In genomic region chr3L:4541573-4542371, dm6 we compare ENCODE assay signal across 4 fruit fly cellular contexts.
TF ChIP-seq lines count a peak whose summit lies in the region.

Gene CG11357 (plus strand): TSS chr3L:4542051.

TF ChIP-seq in whole organism, adult, 20 proteins besides CTCF, POLR2A, EP300 and RAD21 (continued from another document):
- TF ChIP-seq CG11617 (GFP tag; optimal IDR thresholded peaks at IDR 0.05; lab: Kevin White, UChicago) (peak; percentile 97), bab1 (GFP tag; optimal IDR thresholded peaks at IDR 0.05; lab: Kevin White, UChicago) (peak; percentile 99)
TF ChIP-seq in whole organism, adult: peak in this region for 19.

TF ChIP-seq in whole organism, embryonic, 481 proteins besides CTCF, POLR2A, EP300 and RAD21 (continued from another document and continues in another):
- TF ChIP-seq Ptx1 (GFP tag; IDR thresholded peaks at IDR 0.05; lab: Robert Waterston, UW) = peak; percentile 99
- peak; percentile 91 for TF ChIP-seq psq (GFP tag; optimal IDR thresholded peaks at IDR 0.05; lab: Kevin White, UChicago)
- TF ChIP-seq CG3163 (GFP tag; optimal IDR thresholded peaks at IDR 0.05; lab: Kevin White, UChicago) = peak; percentile 51
- peak; percentile 98 for TF ChIP-seq danr (GFP tag; IDR thresholded peaks at IDR 0.05; lab: Robert Waterston, UW)
- peak; percentile 63 for TF ChIP-seq tna (GFP tag; IDR thresholded peaks at IDR 0.05; lab: Robert Waterston, UW; ENCODE audit: partially characterized antibody)
- peak; percentile 93 for TF ChIP-seq Doc2 (GFP tag; IDR thresholded peaks at IDR 0.05; lab: Robert Waterston, UW)
- TF ChIP-seq emc (GFP tag; optimal IDR thresholded peaks at IDR 0.05; lab: Kevin White, UChicago) = peak; percentile 67
- no peak for TF ChIP-seq D (optimal IDR thresholded peaks at IDR 0.05; lab: Kevin White, UChicago)
- peak; percentile 97 for TF ChIP-seq D (GFP tag; optimal IDR thresholded peaks at IDR 0.05; lab: Kevin White, UChicago)
- peak; percentile 97 for TF ChIP-seq D19A (tag; optimal IDR thresholded peaks at IDR 0.05; lab: Kevin White, UChicago)
- peak; percentile 98 for TF ChIP-seq ken (GFP tag; IDR thresholded peaks at IDR 0.05; lab: Robert Waterston, UW)
- peak; percentile 96 for TF ChIP-seq jigr1 (GFP tag; IDR thresholded peaks at IDR 0.05; lab: Robert Waterston, UW)
- TF ChIP-seq CG4854 (GFP tag; optimal IDR thresholded peaks at IDR 0.05; lab: Kevin White, UChicago) = peak; percentile 83
- TF ChIP-seq Lhr (GFP tag; optimal IDR thresholded peaks at IDR 0.05; lab: Kevin White, UChicago) = peak; percentile 83
- peak; percentile 99 for TF ChIP-seq CG14014 (GFP tag; IDR thresholded peaks at IDR 0.05; lab: Robert Waterston, UW)
- peak; percentile 59 for TF ChIP-seq luna (GFP tag; optimal IDR thresholded peaks at IDR 0.05; lab: Kevin White, UChicago)
- peak; percentile 92 for TF ChIP-seq CG18764 (GFP tag; optimal IDR thresholded peaks at IDR 0.05; lab: Kevin White, UChicago)
- peak; percentile 100 for TF ChIP-seq CG13424 (tag; optimal IDR thresholded peaks at IDR 0.05; lab: Kevin White, UChicago)
- TF ChIP-seq lab (GFP tag; optimal IDR thresholded peaks at IDR 0.05; lab: Kevin White, UChicago) = peak; percentile 99
- TF ChIP-seq maf-S (GFP tag; optimal IDR thresholded peaks at IDR 0.05; lab: Kevin White, UChicago) = peak; percentile 66
- TF ChIP-seq chm (GFP tag; IDR thresholded peaks at IDR 0.05; lab: Robert Waterston, UW) = peak; percentile 98
- peak; percentile 81 for TF ChIP-seq knrl (GFP tag; IDR thresholded peaks at IDR 0.05; lab: Robert Waterston, UW; ENCODE audit: partially characterized antibody)
- peak; percentile 96 for TF ChIP-seq CG4424 (GFP tag; optimal IDR thresholded peaks at IDR 0.05; lab: Kevin White, UChicago)
- peak; percentile 88 for TF ChIP-seq mirr (GFP tag; optimal IDR thresholded peaks at IDR 0.05; lab: Kevin White, UChicago)
- peak; percentile 38 for TF ChIP-seq yki (optimal IDR thresholded peaks at IDR 0.05; lab: Kevin White, UChicago)
- peak; percentile 82 for TF ChIP-seq CG2116 (GFP tag; optimal IDR thresholded peaks at IDR 0.05; lab: Kevin White, UChicago)
- TF ChIP-seq tgo (GFP tag; IDR thresholded peaks at IDR 0.05; lab: Robert Waterston, UW) = peak; percentile 99
- peak; percentile 94 for TF ChIP-seq ssp (GFP tag; IDR thresholded peaks at IDR 0.05; lab: Robert Waterston, UW)
- TF ChIP-seq nerfin-1 (tag; optimal IDR thresholded peaks at IDR 0.05; lab: Kevin White, UChicago) = peak; percentile 98
- TF ChIP-seq CG10147 (GFP tag; optimal IDR thresholded peaks at IDR 0.05; lab: Kevin White, UChicago) = peak; percentile 99
- TF ChIP-seq Taf1 (GFP tag; IDR thresholded peaks at IDR 0.05; lab: Robert Waterston, UW) = peak; percentile 97
- no peak for TF ChIP-seq CG14965 (GFP tag; optimal IDR thresholded peaks at IDR 0.05; lab: Kevin White, UChicago; ENCODE audit: borderline replicate concordance)
- TF ChIP-seq CG17328 (GFP tag; IDR thresholded peaks at IDR 0.05; lab: Robert Waterston, UW) = peak; percentile 98
- TF ChIP-seq NfI (GFP tag; optimal IDR thresholded peaks at IDR 0.05; lab: Kevin White, UChicago) = peak; percentile 99
- peak; percentile 96 for TF ChIP-seq CG3407 (GFP tag; optimal IDR thresholded peaks at IDR 0.05; lab: Kevin White, UChicago)
- TF ChIP-seq H2.0 (GFP tag; IDR thresholded peaks at IDR 0.05; lab: Robert Waterston, UW) = peak; percentile 98
- peak; percentile 71 for TF ChIP-seq CG12769 (tag; optimal IDR thresholded peaks at IDR 0.05; lab: Kevin White, UChicago)
- TF ChIP-seq Blimp-1 (GFP tag; optimal IDR thresholded peaks at IDR 0.05; lab: Kevin White, UChicago) = peak; percentile 98
- TF ChIP-seq Mrtf (GFP tag; IDR thresholded peaks at IDR 0.05; lab: Robert Waterston, UW) = peak; percentile 98
- peak; percentile 98 for TF ChIP-seq fd96Cb (tag; optimal IDR thresholded peaks at IDR 0.05; lab: Kevin White, UChicago)
- no peak for TF ChIP-seq fru (optimal IDR thresholded peaks at IDR 0.05; lab: Kevin White, UChicago)
- TF ChIP-seq CG11398 (GFP tag; optimal IDR thresholded peaks at IDR 0.05; lab: Kevin White, UChicago) = peak; percentile 1

TF ChIP-seq in whole organism, prepupa, 60 proteins besides CTCF, POLR2A, EP300 and RAD21 (continued from another document):
- TF ChIP-seq fkh (GFP tag; optimal IDR thresholded peaks at IDR 0.05; lab: Kevin White, UChicago) (peak; percentile 81), esn (GFP tag; optimal IDR thresholded peaks at IDR 0.05; lab: Kevin White, UChicago) (peak; percentile 98), lz (GFP tag; optimal IDR thresholded peaks at IDR 0.05; lab: Kevin White, UChicago) (peak; percentile 95), CG16779 (tag; optimal IDR thresholded peaks at IDR 0.05; lab: Kevin White, UChicago) (peak; percentile 99), acj6 (GFP tag; optimal IDR thresholded peaks at IDR 0.05; lab: Kevin White, UChicago) (peak; percentile 98), dac (GFP tag; optimal IDR thresholded peaks at IDR 0.05; lab: Kevin White, UChicago) (peak; percentile 90), salr (GFP tag; optimal IDR thresholded peaks at IDR 0.05; lab: Kevin White, UChicago) (peak; percentile 90 to 95), cyc (GFP tag; optimal IDR thresholded peaks at IDR 0.05; lab: Kevin White, UChicago) (peak; percentile 94), CG7368 (GFP tag; optimal IDR thresholded peaks at IDR 0.05; lab: Kevin White, UChicago) (peak; percentile 94), svp (GFP tag; lab: Kevin White, UChicago) (peak; percentile 97), CG11294 (GFP tag; IDR thresholded peaks at IDR 0.05; lab: Robert Waterston, UW) (peak; percentile 98), Hr4 (GFP tag; optimal IDR thresholded peaks at IDR 0.05; lab: Kevin White, UChicago) (peak; percentile 97), CG6276 (GFP tag; optimal IDR thresholded peaks at IDR 0.05; lab: Kevin White, UChicago) (peak; percentile 98), Hr38 (GFP tag; optimal IDR thresholded peaks at IDR 0.05; lab: Kevin White, UChicago) (no peak), CG8319 (GFP tag; optimal IDR thresholded peaks at IDR 0.05; lab: Kevin White, UChicago) (peak; percentile 91), CG6854 (GFP tag; optimal IDR thresholded peaks at IDR 0.05; lab: Kevin White, UChicago) (peak; percentile 95), pdm3 (GFP tag; optimal IDR thresholded peaks at IDR 0.05; lab: Kevin White, UChicago) (peak; percentile 95), vri (GFP tag; optimal IDR thresholded peaks at IDR 0.05; lab: Kevin White, UChicago) (peak; percentile 94), CG11902 (GFP tag; optimal IDR thresholded peaks at IDR 0.05; lab: Kevin White, UChicago) (peak; percentile 93), Lpt (GFP tag; optimal IDR thresholded peaks at IDR 0.05; lab: Kevin White, UChicago) (peak; percentile 98), Eip93F (GFP tag; optimal IDR thresholded peaks at IDR 0.05; lab: Kevin White, UChicago) (peak; percentile 97), net (GFP tag; optimal IDR thresholded peaks at IDR 0.05; lab: Kevin White, UChicago) (peak; percentile 99), Eip78C (GFP tag; lab: Kevin White, UChicago) (peak; percentile 99), spab (GFP tag; optimal IDR thresholded peaks at IDR 0.05; lab: Kevin White, UChicago) (peak; percentile 96), fd85E (GFP tag; optimal IDR thresholded peaks at IDR 0.05; lab: Kevin White, UChicago) (peak; percentile 78), Sox102F (GFP tag; optimal IDR thresholded peaks at IDR 0.05; lab: Kevin White, UChicago) (peak; percentile 97), CG8632 (GFP tag; optimal IDR thresholded peaks at IDR 0.05; lab: Kevin White, UChicago) (peak; percentile 99), CG11762 (GFP tag; optimal IDR thresholded peaks at IDR 0.05; lab: Kevin White, UChicago; ENCODE audit: insufficient read depth) (peak; percentile 91), CG3919 (GFP tag; optimal IDR thresholded peaks at IDR 0.05; lab: Kevin White, UChicago) (peak; percentile 97), CG9139 (GFP tag; optimal IDR thresholded peaks at IDR 0.05; lab: Kevin White, UChicago) (peak; percentile 97), topi (GFP tag; optimal IDR thresholded peaks at IDR 0.05; lab: Kevin White, UChicago) (peak; percentile 95), CG15336 (GFP tag; IDR thresholded peaks at IDR 0.05; lab: Robert Waterston, UW) (peak; percentile 99), CG31627 (GFP tag; optimal IDR thresholded peaks at IDR 0.05; lab: Kevin White, UChicago) (peak; percentile 91), eg (GFP tag; IDR thresholded peaks at IDR 0.05; lab: Robert Waterston, UW) (peak; percentile 99), Hr39 (GFP tag; optimal IDR thresholded peaks at IDR 0.05; lab: Kevin White, UChicago) (peak; percentile 89), Met (GFP tag; optimal IDR thresholded peaks at IDR 0.05; lab: Kevin White, UChicago) (peak; percentile 96), Eip75B (GFP tag; optimal IDR thresholded peaks at IDR 0.05; lab: Kevin White, UChicago) (peak; percentile 94), CG1621 (tag; optimal IDR thresholded peaks at IDR 0.05; lab: Kevin White, UChicago) (peak; percentile 95), Blimp-1 (GFP tag; optimal IDR thresholded peaks at IDR 0.05; lab: Kevin White, UChicago) (peak; percentile 92), CG10631 (GFP tag; optimal IDR thresholded peaks at IDR 0.05; lab: Kevin White, UChicago) (peak; percentile 98), Sox14 (GFP tag; optimal IDR thresholded peaks at IDR 0.05; lab: Kevin White, UChicago) (peak; percentile 95)
TF ChIP-seq in whole organism, prepupa: peak in this region for 59.

TF ChIP-seq in whole organism, wandering third instar larva, 38 proteins besides CTCF, POLR2A, EP300 and RAD21 (continued from another document):
- TF ChIP-seq ey (GFP tag; optimal IDR thresholded peaks at IDR 0.05; lab: Kevin White, UChicago) (peak; percentile 92), dl (GFP tag; optimal IDR thresholded peaks at IDR 0.05; lab: Kevin White, UChicago; ENCODE audit: insufficient read depth in 1 of 2, partially characterized antibody in 2 of 2) (peak in 1 of 2 experiments; percentile 48), foxo (GFP tag; optimal IDR thresholded peaks at IDR 0.05; lab: Kevin White, UChicago) (peak in 1 of 2 experiments; percentile 97), Mio (GFP tag; optimal IDR thresholded peaks at IDR 0.05; lab: Kevin White, UChicago) (peak; percentile 58), woc (GFP tag; optimal IDR thresholded peaks at IDR 0.05; lab: Kevin White, UChicago) (peak; percentile 72), jim (GFP tag; optimal IDR thresholded peaks at IDR 0.05; lab: Kevin White, UChicago) (no peak), brk (GFP tag; optimal IDR thresholded peaks at IDR 0.05; lab: Kevin White, UChicago) (peak; percentile 97), GATAd (GFP tag; optimal IDR thresholded peaks at IDR 0.05; lab: Kevin White, UChicago) (peak; percentile 63), sage (GFP tag; optimal IDR thresholded peaks at IDR 0.05; lab: Kevin White, UChicago) (peak; percentile 91), Vsx2 (GFP tag; optimal IDR thresholded peaks at IDR 0.05; lab: Kevin White, UChicago; ENCODE audit: partially characterized antibody) (peak; percentile 21), Hr83 (GFP tag; optimal IDR thresholded peaks at IDR 0.05; lab: Kevin White, UChicago; ENCODE audit: poor library complexity, severe bottlenecking) (peak; percentile 37), sv (GFP tag; optimal IDR thresholded peaks at IDR 0.05; lab: Kevin White, UChicago) (peak; percentile 88), fru (GFP tag; optimal IDR thresholded peaks at IDR 0.05; lab: Kevin White, UChicago) (peak; percentile 95), dsf (GFP tag; optimal IDR thresholded peaks at IDR 0.05; lab: Kevin White, UChicago; ENCODE audit: borderline replicate concordance) (peak; percentile 86), Hnf4 (GFP tag; optimal IDR thresholded peaks at IDR 0.05; lab: Kevin White, UChicago) (peak; percentile 95), usp (GFP tag; optimal IDR thresholded peaks at IDR 0.05; lab: Kevin White, UChicago) (no peak)
